Fruit fly (Drosophila melanogaster): Measurements from ENCODE around the gene CG31142.

DNA sequence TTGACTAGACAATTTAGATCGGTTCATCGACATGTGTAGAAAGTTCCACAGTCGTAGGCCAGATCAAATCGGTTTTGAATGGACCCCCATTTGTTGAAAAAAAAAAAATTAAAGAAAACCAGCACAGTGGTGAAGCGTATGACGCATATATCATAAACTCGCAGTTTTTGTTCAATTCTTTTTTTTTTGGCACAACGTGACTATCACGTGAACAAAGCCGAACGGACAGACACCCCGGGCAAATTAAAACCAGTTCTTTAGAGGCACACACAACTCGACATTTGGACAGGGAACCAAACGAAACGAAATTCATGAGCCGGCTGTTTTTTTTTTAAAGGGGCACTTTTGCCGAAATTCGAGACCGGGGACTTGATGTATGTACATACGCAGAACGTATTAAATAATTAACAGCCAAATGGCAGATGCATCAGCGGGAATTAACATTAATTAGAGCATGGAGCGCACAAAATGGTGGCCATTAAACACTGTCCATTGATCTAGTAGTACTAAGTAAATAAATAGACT, 11.9 kb downstream of the CG31142 start:
- TF ChIP-seq Dll (optimal IDR thresholded peaks at IDR 0.05) (no peak), usp (GFP tag; optimal IDR thresholded peaks at IDR 0.05) (no peak), psq (optimal IDR thresholded peaks at IDR 0.05) (no peak), pan (optimal IDR thresholded peaks at IDR 0.05) (no peak)
